Fruit fly (Drosophila melanogaster) whole organism, embryonic: ENCODE results near the gene CG9903.
A peak's percentile ranks its signal among the peaks of the same experiment; 100 is the strongest.

Experiments
- B-H1 ChIP-seq: fragments of 200-800 bp; sonication (Bioruptor generic); IDR thresholded peaks from 3 replicates; pipeline ENCODE4 v1.3.6; 2022; ENCODE audit warnings: missing biosample characterization, missing genetic modification characterization
- CG10565 ChIP-seq: fragments of 200-800 bp; sonication (Bioruptor generic); optimal IDR thresholded peaks from 3 replicates; lab custom pipeline; 2016; ENCODE audit warnings: missing biosample characterization, mild to moderate bottlenecking, missing genetic modification characterization
- CG11093 ChIP-seq: fragments of 200-800 bp; sonication (Bioruptor generic); IDR thresholded peaks from 3 replicates; pipeline ENCODE4 v1.3.6; 2022; ENCODE audit warnings: missing biosample characterization, missing genetic modification characterization
- CG11695 ChIP-seq: fragments of 200-800 bp; sonication (Bioruptor generic); IDR thresholded peaks from 3 replicates; pipeline ENCODE4 v1.3.6; 2022; ENCODE audit warnings: missing biosample characterization, missing genetic modification characterization
- CG11723 ChIP-seq: fragments of 200-800 bp; sonication (Bioruptor generic); optimal IDR thresholded peaks from 2 replicates; lab custom pipeline; 2017; ENCODE audit warnings: missing biosample characterization, mild to moderate bottlenecking, missing genetic modification characterization
- CG12236 ChIP-seq: fragments of 200-800 bp; sonication (Bioruptor generic); optimal IDR thresholded peaks from 2 replicates; lab custom pipeline; 2016; ENCODE audit warnings: missing biosample characterization, missing genetic modification characterization
- CG14441 ChIP-seq: fragments of 200-800 bp; sonication (Bioruptor generic); IDR thresholded peaks from 2 replicates; pipeline ENCODE4 v1.3.6; 2022; ENCODE audit warnings: missing biosample characterization, missing genetic modification characterization
- CG16815 ChIP-seq: fragments of 200-800 bp; sonication (Bioruptor generic); optimal IDR thresholded peaks from 3 replicates; lab custom pipeline; 2017; ENCODE audit warnings: missing biosample characterization, mild to moderate bottlenecking, missing genetic modification characterization
- CG17361 ChIP-seq: fragments of 200-800 bp; sonication (Bioruptor generic); IDR thresholded peaks from 3 replicates; pipeline ENCODE4 v1.3.6; 2022; ENCODE audit warnings: missing biosample characterization, missing genetic modification characterization
- CG17612 ChIP-seq: fragments of 200-800 bp; sonication (Bioruptor generic); IDR thresholded peaks from 2 replicates; pipeline ENCODE4 v1.3.6; 2022; ENCODE audit warnings: missing biosample characterization, missing genetic modification characterization
- CG18476 ChIP-seq: fragments of 200-800 bp; sonication (Bioruptor generic); optimal IDR thresholded peaks from 2 replicates; lab custom pipeline; 2016; ENCODE audit warnings: missing biosample characterization, mild to moderate bottlenecking, missing genetic modification characterization
- CG18764 ChIP-seq: fragments of 200-800 bp; sonication (Bioruptor generic); optimal IDR thresholded peaks from 3 replicates; lab custom pipeline; 2016; ENCODE audit warnings: missing biosample characterization, missing genetic modification characterization
- CG30403 ChIP-seq: fragments of 200-800 bp; sonication (Bioruptor generic); optimal IDR thresholded peaks from 3 replicates; lab custom pipeline; 2016; ENCODE audit warnings: missing biosample characterization, missing genetic modification characterization
- CG31224 ChIP-seq: fragments of 200-800 bp; sonication (Bioruptor generic); IDR thresholded peaks from 2 replicates; pipeline ENCODE4 v1.3.6; 2022; ENCODE audit warnings: missing biosample characterization, missing genetic modification characterization
- CG31365 ChIP-seq: fragments of 200-800 bp; sonication (Bioruptor generic); optimal IDR thresholded peaks from 2 replicates; lab custom pipeline; 2018; ENCODE audit warnings: missing biosample characterization, mild to moderate bottlenecking, missing genetic modification characterization
- CG3726 ChIP-seq: fragments of 200-800 bp; sonication (Bioruptor generic); IDR thresholded peaks from 3 replicates; pipeline ENCODE4, ENCODE4 v1.3.6; 2022; ENCODE audit warnings: missing biosample characterization, missing genetic modification characterization
- CG4282 ChIP-seq: fragments of 200-800 bp; sonication (Bioruptor generic); optimal IDR thresholded peaks from 2 replicates; lab custom pipeline; 2016; ENCODE audit warnings: missing biosample characterization, missing genetic modification characterization
- CG4424 ChIP-seq: fragments of 200-800 bp; sonication (Bioruptor generic); optimal IDR thresholded peaks from 3 replicates; lab custom pipeline; 2016; ENCODE audit warnings: missing biosample characterization, missing genetic modification characterization
- CG6854 ChIP-seq: fragments of 200-800 bp; sonication (Bioruptor generic); optimal IDR thresholded peaks from 3 replicates; lab custom pipeline; 2017; ENCODE audit warnings: missing biosample characterization, mild to moderate bottlenecking, missing genetic modification characterization
- CG7372 ChIP-seq: fragments of 200-800 bp; sonication (Bioruptor generic); IDR thresholded peaks from 2 replicates; pipeline ENCODE4 v1.3.6; 2022; ENCODE audit warnings: missing biosample characterization, missing genetic modification characterization
- CG8089 ChIP-seq: fragments of 200-800 bp; sonication (Bioruptor generic); optimal IDR thresholded peaks from 3 replicates; lab custom pipeline; 2016; ENCODE audit warnings: missing biosample characterization, missing genetic modification characterization
- CG8359 ChIP-seq: fragments of 200-800 bp; sonication (Bioruptor generic); optimal IDR thresholded peaks from 2 replicates; lab custom pipeline; 2017; ENCODE audit warnings: missing biosample characterization, mild to moderate bottlenecking, missing genetic modification characterization, borderline replicate concordance
- CG9727 ChIP-seq: fragments of 200-800 bp; sonication (Bioruptor generic); optimal IDR thresholded peaks from 3 replicates; lab custom pipeline; 2017; ENCODE audit warnings: missing biosample characterization, mild to moderate bottlenecking, missing genetic modification characterization
- Dref ChIP-seq: fragments of 200-800 bp; sonication (Bioruptor generic); IDR thresholded peaks from 2 replicates; pipeline ENCODE4 v1.3.6; 2022; ENCODE audit warnings: missing biosample characterization, missing genetic modification characterization
- H15 ChIP-seq: fragments of 200-800 bp; sonication (Bioruptor generic); IDR thresholded peaks from 3 replicates; pipeline ENCODE4 v1.3.6; 2022; ENCODE audit warnings: missing biosample characterization, missing genetic modification characterization
- H2.0 ChIP-seq: fragments of 200-800 bp; sonication (Bioruptor generic); IDR thresholded peaks from 2 replicates; pipeline ENCODE4 v1.3.6; 2022; ENCODE audit warnings: missing biosample characterization, missing genetic modification characterization
- HHEX ChIP-seq: fragments of 200-800 bp; sonication (Bioruptor generic); optimal IDR thresholded peaks from 3 replicates; lab custom pipeline; 2017; ENCODE audit warnings: missing biosample characterization, mild to moderate bottlenecking, missing genetic modification characterization, missing genetic modification reagents
- Lim3 ChIP-seq: fragments of 200-800 bp; sonication (Bioruptor generic); IDR thresholded peaks from 2 replicates; pipeline ENCODE4 v1.3.6; 2022; ENCODE audit warnings: missing biosample characterization, missing genetic modification characterization
- Lpt ChIP-seq: fragments of >200 bp; optimal IDR thresholded peaks from 2 replicates; lab custom pipeline; 2018; ENCODE audit warnings: missing biosample characterization, missing genetic modification characterization
- Med ChIP-seq: fragments of 200-800 bp; sonication (Bioruptor generic); peaks from one replicate; lab custom pipeline; 2016; ENCODE audit warnings: missing biosample characterization, missing genetic modification characterization, mild to moderate bottlenecking, inconsistent platforms, moderate library complexity
- Sox102F ChIP-seq: fragments of 200-800 bp; sonication (Bioruptor generic); optimal IDR thresholded peaks from 2 replicates; lab custom pipeline; 2018; ENCODE audit warnings: missing biosample characterization, mild to moderate bottlenecking, missing genetic modification characterization, moderate library complexity
- btn ChIP-seq: fragments of 200-800 bp; sonication (Bioruptor generic); optimal IDR thresholded peaks from 2 replicates; lab custom pipeline; 2016; ENCODE audit warnings: missing biosample characterization, missing genetic modification characterization
- croc ChIP-seq: fragments of 200-800 bp; sonication (Bioruptor generic); conservative IDR thresholded peaks from 3 replicates; pipeline ENCODE4 v1.3.6; 2022; ENCODE audit warnings: missing biosample characterization, missing genetic modification characterization
- crol ChIP-seq: fragments of 200-800 bp; sonication (Bioruptor generic); IDR thresholded peaks from 2 replicates; pipeline ENCODE4 v1.3.6; 2022; ENCODE audit warnings: missing biosample characterization, missing genetic modification characterization
- crp ChIP-seq, 2 experiments: fragments of 200-800 bp; sonication (Bioruptor generic); optimal IDR thresholded peaks; 2 replicates in 1 of 2; 3 replicates in 1 of 2; lab custom pipeline; 2017; ENCODE audit warnings: missing biosample characterization in 2 of 2, missing genetic modification characterization in 2 of 2, mild to moderate bottlenecking in 1 of 2, moderate library complexity in 1 of 2
- ems ChIP-seq: fragments of 200-800 bp; sonication (Bioruptor generic); optimal IDR thresholded peaks from 3 replicates; lab custom pipeline; 2016; ENCODE audit warnings: missing biosample characterization, missing genetic modification characterization
- fd3F ChIP-seq: fragments of 200-800 bp; sonication (Bioruptor generic); optimal IDR thresholded peaks from 2 replicates; lab custom pipeline; 2018; ENCODE audit warnings: missing biosample characterization, mild to moderate bottlenecking, missing genetic modification characterization, moderate library complexity
- insv ChIP-seq, 2 experiments: fragments of 200-800 bp; sonication (Bioruptor generic); optimal IDR thresholded peaks; 3 replicates each; lab custom pipeline; 2016 to 2018; ENCODE audit warnings: missing biosample characterization in 2 of 2, missing genetic modification characterization in 2 of 2
- kni ChIP-seq: fragments of 200-800 bp; sonication (Bioruptor generic); optimal IDR thresholded peaks from 3 replicates; lab custom pipeline; 2017; ENCODE audit warnings: mild to moderate bottlenecking, missing biosample characterization, missing genetic modification reagents, missing genetic modification characterization
- lab ChIP-seq: fragments of 200-800 bp; sonication (Bioruptor generic); optimal IDR thresholded peaks from 3 replicates; lab custom pipeline; 2017; ENCODE audit warnings: missing biosample characterization, missing genetic modification characterization, mild to moderate bottlenecking, moderate library complexity, missing genetic modification reagents
- lmd ChIP-seq: fragments of 200-800 bp; sonication (Bioruptor generic); IDR thresholded peaks from 2 replicates; pipeline ENCODE4 v1.3.6; 2022; ENCODE audit warnings: missing biosample characterization, missing genetic modification characterization
- mirr ChIP-seq: fragments of 200-800 bp; sonication (Bioruptor generic); optimal IDR thresholded peaks from 3 replicates; lab custom pipeline; 2018; ENCODE audit warnings: missing biosample characterization, mild to moderate bottlenecking, missing genetic modification characterization
- mld ChIP-seq: fragments of 200-800 bp; sonication (Bioruptor generic); IDR thresholded peaks from 3 replicates; pipeline ENCODE4 v1.3.6; 2022; ENCODE audit warnings: missing biosample characterization, missing genetic modification characterization; ENCODE audit not compliant: partially characterized antibody
- nmo ChIP-seq: fragments of 200-800 bp; sonication (Bioruptor generic); optimal IDR thresholded peaks from 2 replicates; lab custom pipeline; 2018; ENCODE audit warnings: missing biosample characterization, mild to moderate bottlenecking, missing genetic modification characterization, moderate library complexity
- otp ChIP-seq: fragments of 200-800 bp; sonication (Bioruptor generic); IDR thresholded peaks from 3 replicates; pipeline ENCODE4, ENCODE4 v1.3.6; 2022; ENCODE audit warnings: missing biosample characterization, missing genetic modification characterization
- tll ChIP-seq, 2 experiments: fragments of 200-800 bp in 1 of 2; fragments of >200 bp in 1 of 2; sonication (Bioruptor generic) in 1 of 2; optimal IDR thresholded peaks; 2 replicates each; lab custom pipeline; 2017 to 2019; ENCODE audit warnings: missing biosample characterization in 2 of 2, missing genetic modification characterization in 2 of 2, mild to moderate bottlenecking in 1 of 2, moderate library complexity in 1 of 2
- vnd ChIP-seq: fragments of 200-800 bp; sonication (Bioruptor generic); IDR thresholded peaks from 3 replicates; pipeline ENCODE4 v1.3.6; 2022; ENCODE audit warnings: missing biosample characterization, missing genetic modification characterization; ENCODE audit not compliant: partially characterized antibody
- wdn ChIP-seq: fragments of 200-800 bp; sonication (Bioruptor generic); IDR thresholded peaks from 2 replicates; pipeline ENCODE4 v1.3.6; 2022; ENCODE audit warnings: missing biosample characterization, missing genetic modification characterization
- wor ChIP-seq: fragments of 200-800 bp; sonication (Bioruptor generic); IDR thresholded peaks from 2 replicates; pipeline ENCODE4 v1.3.6; 2022; ENCODE audit warnings: missing biosample characterization, missing genetic modification characterization
- zf30C ChIP-seq: fragments of 200-800 bp; sonication (Bioruptor generic); optimal IDR thresholded peaks from 3 replicates; lab custom pipeline; 2018; ENCODE audit warnings: missing biosample characterization, mild to moderate bottlenecking, missing genetic modification characterization

Gene CG9903

DNA sequence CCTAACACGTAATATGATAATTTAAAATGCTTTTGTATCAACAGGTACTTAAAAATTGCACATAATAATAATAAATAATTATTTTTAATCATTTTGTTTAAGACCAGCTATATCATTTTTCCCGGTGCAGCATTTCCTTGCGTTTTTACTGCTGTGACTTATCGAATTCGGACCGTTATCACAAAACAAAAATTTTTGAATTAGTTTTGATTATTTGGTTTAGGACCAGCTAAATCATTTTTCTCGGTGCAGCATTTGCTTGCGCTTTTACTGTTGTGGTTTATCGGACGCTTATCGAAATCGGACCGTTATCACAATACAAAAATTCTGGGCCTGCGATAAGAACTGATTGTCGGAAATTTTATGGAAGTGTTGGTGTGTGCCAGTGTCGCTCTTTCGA, 11.9 kb upstream of the CG9903 start (continued):
- TF ChIP-seq CG12236 (GFP tag; lab: Kevin White, UChicago) (peak; percentile 19), CG7372 (GFP tag; lab: Robert Waterston, UW) (peak; percentile 57; the same call in 1 of the 2 replicates), CG14441 (GFP tag; lab: Robert Waterston, UW) (peak; percentile 76), fd3F (GFP tag; lab: Kevin White, UChicago) (peak; percentile 78), wor (peak; percentile 28; the same call in 1 of the 2 replicates), CG4282 (GFP tag; lab: Kevin White, UChicago) (no peak), lmd (GFP tag; lab: Robert Waterston, UW) (peak; percentile 76; the same call in 1 of the 2 replicates), crol (GFP tag; lab: Robert Waterston, UW) (no peak), CG3726 (no peak), insv (GFP tag; optimal IDR thresholded peaks at IDR 0.05; lab: Kevin White, UChicago) (peak in 1 of 2 experiments; percentile 32), Lpt (no peak), CG9727 (GFP tag; lab: Kevin White, UChicago) (peak; percentile 87), otp (GFP tag; lab: Robert Waterston, UW) (peak; percentile 63; the same call in 1 of the 3 replicates), CG11093 (no peak), B-H1 (GFP tag; lab: Robert Waterston, UW) (peak; percentile 58), wdn (peak; percentile 55; the same call in 1 of the 2 replicates), H15 (GFP tag; lab: Robert Waterston, UW) (0 out of 3 replicates have a peak, but pooled peaks have one; percentile 36), kni (GFP tag; lab: Kevin White, UChicago) (no peak), vnd (no peak), HHEX (GFP tag; lab: Kevin White, UChicago) (peak; percentile 84), Med (GFP tag; lab: Kevin White, UChicago) (peak; percentile 94), CG31365 (tag; lab: Kevin White, UChicago) (no peak), crp (GFP tag; optimal IDR thresholded peaks at IDR 0.05; lab: Kevin White, UChicago) (peak in 1 of 2 experiments; percentile 5), ems (GFP tag; lab: Kevin White, UChicago) (peak; percentile 74), nmo (peak; percentile 83), CG17612 (GFP tag; lab: Robert Waterston, UW) (peak; percentile 13; the same call in 1 of the 2 replicates), CG8359 (GFP tag; lab: Kevin White, UChicago) (peak; percentile 44), zf30C (GFP tag; lab: Kevin White, UChicago) (peak; percentile 89), Lim3 (GFP tag; lab: Robert Waterston, UW) (no peak), CG18476 (GFP tag; lab: Kevin White, UChicago) (peak; percentile 65), CG11723 (GFP tag; lab: Kevin White, UChicago) (peak; percentile 67), btn (GFP tag; lab: Kevin White, UChicago) (no peak), H2.0 (GFP tag; lab: Robert Waterston, UW) (peak; percentile 66), CG18764 (GFP tag; lab: Kevin White, UChicago) (peak; percentile 65), tll (GFP tag; optimal IDR thresholded peaks at IDR 0.05; lab: Kevin White, UChicago) (no peak), CG16815 (GFP tag; lab: Kevin White, UChicago) (peak; percentile 53), CG11695 (peak; percentile 90), CG17361 (GFP tag; lab: Robert Waterston, UW) (peak; percentile 89), lab (peak; percentile 89), Dref (peak; percentile 50), mld (GFP tag; lab: Robert Waterston, UW) (no peak), CG6854 (GFP tag; lab: Kevin White, UChicago) (peak; percentile 74), croc (peak; percentile 32; the same call in 1 of the 3 replicates), CG10565 (GFP tag; lab: Kevin White, UChicago) (peak; percentile 34), mirr (GFP tag; lab: Kevin White, UChicago) (peak; percentile 78), CG8089 (peak; percentile 23), CG31224 (GFP tag; lab: Robert Waterston, UW) (peak; percentile 57; the same call in 1 of the 2 replicates), CG4424 (GFP tag; lab: Kevin White, UChicago) (peak; percentile 76), Sox102F (GFP tag; lab: Kevin White, UChicago) (peak; percentile 87), CG30403 (GFP tag; lab: Kevin White, UChicago) (peak; percentile 87)
